Worm (Caenorhabditis elegans) whole organism, late embryonic: ENCODE measurements around the gene nspc-15.

Source experiments
- K02D7.2 ChIP-seq: sonication (generic microtip); optimal IDR thresholded peaks from 2 replicates; lab custom pipeline; 2017; ENCODE audit warnings: mild to moderate bottlenecking, missing genetic modification characterization, missing compliant biosample characterization
- Y22D7AL.16 ChIP-seq: sonication (generic microtip); optimal IDR thresholded peaks from 2 replicates; lab custom pipeline; 2016; ENCODE audit warnings: missing genetic modification characterization, missing compliant biosample characterization
- ceh-6 ChIP-seq: fragments of 200-800 bp; sonication (Bioruptor generic); optimal IDR thresholded peaks from 2 replicates; lab custom pipeline; 2018; ENCODE audit warnings: mild to moderate bottlenecking, missing genetic modification characterization, missing compliant biosample characterization
- ceh-9 ChIP-seq: sonication (generic microtip); optimal IDR thresholded peaks from 2 replicates; lab custom pipeline; 2016; ENCODE audit warnings: mild to moderate bottlenecking, missing genetic modification characterization, inconsistent platforms, missing compliant biosample characterization
- pha-4 ChIP-seq: fragments of 150-350 bp; optimal IDR thresholded peaks from 2 replicates; lab custom pipeline; 2018; ENCODE audit warnings: missing biosample characterization, missing genetic modification reagents, missing genetic modification characterization

DNA sequence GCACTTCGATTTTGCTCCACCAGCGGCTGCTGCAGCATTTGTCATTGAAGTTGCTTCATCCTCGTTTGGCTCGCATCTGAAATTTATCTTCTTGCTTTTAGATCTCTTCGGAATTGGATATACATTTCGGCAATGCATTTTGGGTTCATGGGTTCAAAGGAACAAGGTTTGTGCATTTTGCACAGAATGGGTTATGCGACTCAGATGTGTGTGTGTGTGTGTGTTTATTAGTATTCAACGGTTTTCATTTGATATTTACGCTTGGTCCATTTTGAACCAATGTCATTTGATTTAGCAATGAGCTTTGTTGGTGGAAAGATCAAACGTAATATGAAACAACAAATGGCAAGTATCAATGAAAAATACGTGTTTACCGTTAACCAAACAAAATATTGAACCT lies 15.2 kb downstream of the nspc-15 start:
- TF ChIP-seq ceh-6 (GFP tag; lab: Kevin White, UChicago) (no peak), Y22D7AL.16 (tag; lab: Kevin White, UChicago) (no peak), pha-4 (tag; lab: Kevin White, UChicago) (no peak), K02D7.2 (tag; lab: Kevin White, UChicago) (no peak), ceh-9 (tag; lab: Kevin White, UChicago) (no peak)
